Worm (Caenorhabditis elegans): ENCODE data around the gene mlc-4.
A peak's percentile ranks its signal among the peaks of the same experiment; 100 is the strongest.

The mlc-4 gene

DNA sequence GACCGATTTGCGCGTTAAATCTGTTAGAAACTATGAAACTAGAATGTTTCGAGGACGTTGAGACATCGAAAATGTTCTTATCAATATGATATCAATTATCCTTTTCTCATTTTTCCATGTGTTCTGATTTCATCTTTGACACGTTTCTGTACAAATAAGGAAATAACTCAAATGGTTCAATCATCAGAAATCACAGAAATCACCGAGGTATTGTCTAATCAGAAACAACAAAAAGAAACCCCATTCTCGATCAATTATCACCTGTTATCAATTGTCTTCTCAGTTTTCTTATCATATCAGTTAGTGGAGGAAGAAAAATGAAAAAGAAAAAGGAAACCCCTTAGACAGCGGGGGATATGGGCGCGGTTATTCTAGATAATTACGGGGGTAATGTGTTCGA, 41.6 kb upstream of the mlc-4 start:
- TF ChIP-seq gmeb-1 (tag; optimal IDR thresholded peaks at IDR 0.05) (peak; percentile 10), unc-39 (tag; optimal IDR thresholded peaks at IDR 0.05) (no peak), egl-27 (tag; optimal IDR thresholded peaks at IDR 0.05) (peak; percentile 44), sma-9 (GFP tag; optimal IDR thresholded peaks at IDR 0.05) (peak; percentile 82), sma-9 (tag; optimal IDR thresholded peaks at IDR 0.05) (no peak), sma-3 (GFP tag; optimal IDR thresholded peaks at IDR 0.05) (peak; percentile 41), nhr-25 (tag; optimal IDR thresholded peaks at IDR 0.05) (peak; percentile 34), nhr-21 (tag; optimal IDR thresholded peaks at IDR 0.05) (peak; percentile 67), snpc-4 (tag; optimal IDR thresholded peaks at IDR 0.05) (no peak), unc-55 (GFP tag; optimal IDR thresholded peaks at IDR 0.05) (no peak), crh-2 (tag; optimal IDR thresholded peaks at IDR 0.05) (peak; percentile 28), fos-1 (tag; optimal IDR thresholded peaks at IDR 0.05) (peak; percentile 73)

DNA sequence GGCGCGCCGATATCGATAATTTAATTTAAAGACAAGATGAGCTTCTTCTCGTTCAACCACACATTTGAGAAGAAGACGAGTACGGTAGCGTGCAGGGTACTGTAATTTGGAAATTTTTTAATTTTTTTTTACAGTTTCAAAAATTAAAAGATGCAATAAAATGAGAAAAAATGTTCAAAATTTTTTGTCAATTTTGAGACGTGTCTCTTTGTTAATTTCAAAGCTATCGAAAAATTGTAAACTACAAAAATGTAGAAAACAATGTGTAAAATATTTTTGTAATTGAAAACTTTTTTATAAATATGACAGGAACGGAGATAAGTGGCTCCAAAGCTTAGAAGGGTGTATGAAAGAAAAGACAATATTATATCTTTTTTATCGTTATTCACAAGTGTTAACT, 37.8 kb upstream of the mlc-4 start, which contains the start of gene K01A11.1:
Gene K01A11.1 (minus strand): TSS at position 101 of the 400 bp plus-strand sequence.
- TF ChIP-seq gmeb-1 (tag; optimal IDR thresholded peaks at IDR 0.05), result no peak
- TF ChIP-seq ZK546.5 (tag; optimal IDR thresholded peaks at IDR 0.05), result no peak
- no peak for TF ChIP-seq mbf-1 (tag; optimal IDR thresholded peaks at IDR 0.05)
- TF ChIP-seq elt-3 (tag; optimal IDR thresholded peaks at IDR 0.05), result no peak
- TF ChIP-seq lin-13 (GFP tag; optimal IDR thresholded peaks at IDR 0.05), result no peak
- TF ChIP-seq lin-39 (tag; optimal IDR thresholded peaks at IDR 0.05), result no peak
- TF ChIP-seq nhr-25 (tag; optimal IDR thresholded peaks at IDR 0.05), result no peak
- TF ChIP-seq nhr-21 (tag; optimal IDR thresholded peaks at IDR 0.05), result no peak
- no peak for TF ChIP-seq nhr-77 (tag; optimal IDR thresholded peaks at IDR 0.05)
- TF ChIP-seq ceh-82 (tag; optimal IDR thresholded peaks at IDR 0.05), result no peak
- no peak for TF ChIP-seq egl-27 (tag; optimal IDR thresholded peaks at IDR 0.05)
- TF ChIP-seq nhr-129 (tag; optimal IDR thresholded peaks at IDR 0.05), result no peak
- no peak for TF ChIP-seq C34F6.9 (tag; optimal IDR thresholded peaks at IDR 0.05)
- no peak for TF ChIP-seq nhr-12 (tag; optimal IDR thresholded peaks at IDR 0.05)
- no peak for TF ChIP-seq unc-55 (GFP tag; optimal IDR thresholded peaks at IDR 0.05)
- TF ChIP-seq mdl-1 (tag; optimal IDR thresholded peaks at IDR 0.05), result no peak
- TF ChIP-seq mab-5 (tag; optimal IDR thresholded peaks at IDR 0.05), result no peak
- TF ChIP-seq crh-2 (tag; optimal IDR thresholded peaks at IDR 0.05), result no peak
- TF ChIP-seq dmd-4 (tag; optimal IDR thresholded peaks at IDR 0.05), result no peak

DNA sequence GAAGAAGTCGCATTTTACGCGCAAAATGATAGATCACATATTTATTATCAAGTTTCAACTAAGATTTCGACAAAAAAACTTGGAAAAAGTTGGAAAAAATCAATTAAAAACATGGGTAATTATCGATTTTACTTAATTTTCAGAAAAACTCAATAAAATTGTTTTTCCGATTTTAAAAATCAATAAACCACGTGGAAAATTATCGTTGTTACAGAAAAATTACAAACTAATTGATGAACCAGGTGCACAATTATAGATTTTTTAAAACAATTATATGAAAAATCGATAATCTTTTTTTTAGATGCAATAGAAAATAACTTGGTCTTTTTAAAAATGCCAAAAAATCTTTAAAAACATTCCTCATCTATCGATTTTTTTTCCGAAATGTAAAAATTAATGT, 37.1 kb upstream of the mlc-4 start:
- no peak for TF ChIP-seq skn-1 (tag; optimal IDR thresholded peaks at IDR 0.05)
- TF ChIP-seq aly-2 (tag; optimal IDR thresholded peaks at IDR 0.05), result no peak
- no peak for TF ChIP-seq peb-1 (tag; optimal IDR thresholded peaks at IDR 0.05)
- no peak for TF ChIP-seq lin-39 (tag; optimal IDR thresholded peaks at IDR 0.05)
- no peak for TF ChIP-seq ama-1 (optimal IDR thresholded peaks at IDR 0.05)
- no peak for TF ChIP-seq unc-55 (GFP tag; optimal IDR thresholded peaks at IDR 0.05)
- TF ChIP-seq gmeb-1 (tag; optimal IDR thresholded peaks at IDR 0.05), result no peak
- no peak for TF ChIP-seq lin-13 (GFP tag; optimal IDR thresholded peaks at IDR 0.05)
- TF ChIP-seq fos-1 (tag; optimal IDR thresholded peaks at IDR 0.05), result no peak
- TF ChIP-seq zag-1 (tag; optimal IDR thresholded peaks at IDR 0.05), result no peak
- TF ChIP-seq sma-9 (GFP tag; optimal IDR thresholded peaks at IDR 0.05), result no peak
- TF ChIP-seq sma-9 (tag; optimal IDR thresholded peaks at IDR 0.05), result no peak
- TF ChIP-seq unc-62 (GFP tag; optimal IDR thresholded peaks at IDR 0.05), result no peak
- no peak for TF ChIP-seq egl-27 (tag; optimal IDR thresholded peaks at IDR 0.05)
- TF ChIP-seq nhr-129 (tag; optimal IDR thresholded peaks at IDR 0.05), result no peak
- TF ChIP-seq ztf-11 (tag; optimal IDR thresholded peaks at IDR 0.05), result no peak
- TF ChIP-seq sem-4 (tag; optimal IDR thresholded peaks at IDR 0.05), result no peak
- no peak for TF ChIP-seq elt-3 (tag; optimal IDR thresholded peaks at IDR 0.05)
- no peak for TF ChIP-seq alr-1 (tag; optimal IDR thresholded peaks at IDR 0.05)

DNA sequence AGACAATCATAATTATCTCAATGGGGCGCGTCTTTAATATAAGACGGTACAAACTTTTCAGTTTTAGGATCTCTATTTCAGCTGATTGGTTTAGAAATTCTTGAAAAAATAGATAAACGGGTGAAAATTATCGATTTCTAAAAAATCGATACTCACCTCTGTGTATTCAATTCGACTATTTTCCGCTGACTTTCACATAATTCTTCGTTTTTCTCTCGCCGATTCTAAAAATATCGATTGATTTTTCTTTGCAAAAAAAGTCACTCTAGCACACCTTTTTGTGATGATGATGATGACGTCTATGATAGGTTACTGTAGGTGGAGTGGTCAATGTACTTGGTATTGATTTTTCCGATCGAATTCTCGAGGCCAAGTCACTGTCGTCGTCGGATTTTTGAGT, 36.2 kb upstream of the mlc-4 start:
- TF ChIP-seq nhr-25 (tag; optimal IDR thresholded peaks at IDR 0.05) (no peak), peb-1 (tag; optimal IDR thresholded peaks at IDR 0.05) (no peak), ztf-1 (GFP tag; conservative IDR thresholded peaks at IDR 0.05) (no peak), nhr-10 (tag; optimal IDR thresholded peaks at IDR 0.05) (no peak), unc-39 (tag; optimal IDR thresholded peaks at IDR 0.05) (no peak), unc-55 (GFP tag; optimal IDR thresholded peaks at IDR 0.05) (no peak), skn-1 (tag; optimal IDR thresholded peaks at IDR 0.05) (no peak), ztf-11 (tag; optimal IDR thresholded peaks at IDR 0.05) (no peak), nhr-77 (tag; optimal IDR thresholded peaks at IDR 0.05) (no peak), ama-1 (optimal IDR thresholded peaks at IDR 0.05) (no peak), nhr-11 (tag; optimal IDR thresholded peaks at IDR 0.05) (no peak), lin-39 (tag; optimal IDR thresholded peaks at IDR 0.05) (no peak), fos-1 (tag; optimal IDR thresholded peaks at IDR 0.05) (no peak)

Data from whole organism, L2 larva.